Worm (Caenorhabditis elegans) whole organism, L1 larva: ENCODE results near the gene R09E10.5.

ENCODE experiments used
- Y116A8C.19 ChIP-seq: sonication (generic microtip); optimal IDR thresholded peaks from 2 replicates; lab custom pipeline; 2016; ENCODE audit warnings: missing compliant biosample characterization, missing genetic modification characterization, borderline replicate concordance
- alr-1 ChIP-seq: fragments of 200-800 bp; sonication (Bioruptor generic); optimal IDR thresholded peaks from 2 replicates; lab custom pipeline; 2018; ENCODE audit warnings: borderline replicate concordance, mild to moderate bottlenecking, missing genetic modification characterization, missing compliant biosample characterization
- aly-2 ChIP-seq: fragments of 150-350 bp; optimal IDR thresholded peaks from 2 replicates; lab custom pipeline; 2014; ENCODE audit warnings: missing biosample characterization, missing genetic modification characterization
- ama-1 ChIP-seq: fragments of 150-350 bp; optimal IDR thresholded peaks from 2 replicates; lab custom pipeline; 2014
- ceh-63 ChIP-seq: fragments of 200-800 bp; sonication (Bioruptor generic); optimal IDR thresholded peaks from 2 replicates; lab custom pipeline; 2018; ENCODE audit warnings: mild to moderate bottlenecking, missing genetic modification characterization, missing compliant biosample characterization
- ceh-82 ChIP-seq, 3 experiments: fragments of 150-350 bp in 1 of 3; sonication (generic microtip) in 2 of 3; optimal IDR thresholded peaks; 2 replicates each; lab custom pipeline; 2014 to 2017; ENCODE audit warnings: missing biosample characterization in 3 of 3, missing genetic modification characterization in 3 of 3
- ceh-88 ChIP-seq: fragments of 200-800 bp; sonication (Bioruptor generic); IDR thresholded peaks from 2 replicates; pipeline ENCODE4 v1.3.6; 2022; ENCODE audit warnings: missing genetic modification characterization, missing compliant biosample characterization
- ceh-90 ChIP-seq: sonication (generic microtip); optimal IDR thresholded peaks from 2 replicates; lab custom pipeline; 2016; ENCODE audit warnings: missing genetic modification characterization, missing compliant biosample characterization
- dpl-1 ChIP-seq, 3 experiments: fragments of 150-350 bp in 2 of 3; sonication (generic microtip) in 1 of 3; optimal IDR thresholded peaks; 2 replicates each; lab custom pipeline; 2014 to 2017; ENCODE audit warnings: missing biosample characterization in 3 of 3, missing genetic modification characterization in 3 of 3, missing genetic modification reagents in 3 of 3
- dsc-1 ChIP-seq: sonication (generic microtip); optimal IDR thresholded peaks from 2 replicates; lab custom pipeline; 2016; ENCODE audit warnings: mild to moderate bottlenecking, missing genetic modification characterization, missing compliant biosample characterization
- efl-1 ChIP-seq, 4 experiments: fragments of 150-350 bp; optimal IDR thresholded peaks in 3 of 4; peaks in 1 of 4; 1 replicate in 1 of 4; 2 replicates in 3 of 4; lab custom pipeline; 2014; ENCODE audit warnings: missing biosample characterization in 2 of 4, missing genetic modification characterization in 2 of 4, missing genetic modification reagents in 2 of 4
- efl-3 ChIP-seq: fragments of 200-800 bp; sonication (Bioruptor generic); optimal IDR thresholded peaks from 2 replicates; lab custom pipeline; 2018; ENCODE audit warnings: mild to moderate bottlenecking, missing genetic modification characterization, missing compliant biosample characterization
- egl-13 ChIP-seq: sonication (generic microtip); optimal IDR thresholded peaks from 2 replicates; lab custom pipeline; 2016; ENCODE audit warnings: missing genotype, missing genetic modification reagents, missing genetic modification characterization, missing compliant biosample characterization
- egl-27 ChIP-seq, 2 experiments: fragments of 150-350 bp in 1 of 2; sonication (generic microtip); optimal IDR thresholded peaks; 3 replicates each; lab custom pipeline; 2017 to 2018; ENCODE audit warnings: missing biosample characterization in 2 of 2, missing genetic modification characterization in 2 of 2, missing genetic modification reagents in 2 of 2
- elt-3 ChIP-seq, 6 experiments: fragments of 150-350 bp in 1 of 6; sonication (generic microtip); optimal IDR thresholded peaks; 2 replicates each; lab custom pipeline; 2017 to 2018; ENCODE audit warnings: missing biosample characterization in 6 of 6, missing genetic modification characterization in 6 of 6, inconsistent platforms in 1 of 6
- ets-5 ChIP-seq: fragments of 200-800 bp; sonication (Bioruptor generic); IDR thresholded peaks from 2 replicates; pipeline ENCODE4 v1.3.6; 2022; ENCODE audit warnings: missing genetic modification characterization, missing compliant biosample characterization
- fkh-10 ChIP-seq: sonication (generic microtip); optimal IDR thresholded peaks from 2 replicates; lab custom pipeline; 2017; ENCODE audit warnings: missing biosample characterization, missing genetic modification reagents, missing genetic modification characterization
- fkh-4 ChIP-seq: sonication (generic microtip); optimal IDR thresholded peaks from 2 replicates; lab custom pipeline; 2016; ENCODE audit warnings: missing compliant biosample characterization, missing genetic modification characterization, borderline replicate concordance
- fkh-8 ChIP-seq: sonication (generic microtip); optimal IDR thresholded peaks from 2 replicates; lab custom pipeline; 2016; ENCODE audit warnings: mild to moderate bottlenecking, missing genetic modification characterization, missing compliant biosample characterization
- hlh-17 ChIP-seq: fragments of 200-800 bp; sonication (Bioruptor generic); optimal IDR thresholded peaks from 2 replicates; lab custom pipeline; 2018; ENCODE audit warnings: missing genetic modification characterization, mild to moderate bottlenecking, missing compliant biosample characterization, moderate library complexity, borderline replicate concordance
- hlh-4 ChIP-seq: sonication (generic microtip); optimal IDR thresholded peaks from 2 replicates; lab custom pipeline; 2016; ENCODE audit warnings: mild to moderate bottlenecking, missing genetic modification characterization, missing compliant biosample characterization
- hpl-2 ChIP-seq: fragments of 150-350 bp; optimal IDR thresholded peaks from 2 replicates; lab custom pipeline; 2014; ENCODE audit warnings: missing biosample characterization, missing genetic modification reagents, missing genetic modification characterization
- irx-1 ChIP-seq: sonication (generic microtip); optimal IDR thresholded peaks from 2 replicates; lab custom pipeline; 2016; ENCODE audit warnings: missing genetic modification characterization, missing compliant biosample characterization
- jun-1 ChIP-seq: fragments of 150-350 bp; optimal IDR thresholded peaks from 2 replicates; lab custom pipeline; 2014; ENCODE audit warnings: missing biosample characterization, missing genetic modification reagents, missing genetic modification characterization
- lin-14 ChIP-seq: fragments of 200-800 bp; sonication (Bioruptor generic); optimal IDR thresholded peaks from 2 replicates; lab custom pipeline; 2018; ENCODE audit warnings: mild to moderate bottlenecking, missing genetic modification characterization, moderate library complexity, missing compliant biosample characterization
- lin-35 ChIP-seq, 2 experiments: fragments of 150-350 bp; optimal IDR thresholded peaks; 2 replicates each; lab custom pipeline; 2014; ENCODE audit warnings: missing biosample characterization in 2 of 2, missing genetic modification characterization in 2 of 2, missing genetic modification reagents in 2 of 2
- lin-39 ChIP-seq: fragments of 150-350 bp; optimal IDR thresholded peaks from 2 replicates; lab custom pipeline; 2014; ENCODE audit warnings: missing biosample characterization, missing genetic modification reagents, missing genetic modification characterization
- lsy-2 ChIP-seq, 2 experiments: fragments of 150-350 bp; optimal IDR thresholded peaks; 2 replicates each; lab custom pipeline; 2014; ENCODE audit warnings: missing biosample characterization in 2 of 2, missing genetic modification characterization in 2 of 2
- mab-9 ChIP-seq: fragments of 200-800 bp; sonication (Bioruptor generic); IDR thresholded peaks from 2 replicates; pipeline ENCODE4 v1.3.6; 2022; ENCODE audit warnings: missing genetic modification reagents, missing genetic modification characterization, missing compliant biosample characterization
- mdl-1 ChIP-seq, 2 experiments: fragments of 150-350 bp; optimal IDR thresholded peaks; 2 replicates each; lab custom pipeline; 2014 to 2017; ENCODE audit warnings: missing biosample characterization in 2 of 2, missing genetic modification characterization in 2 of 2, inconsistent platforms in 1 of 2
- nhr-11 ChIP-seq: fragments of 150-350 bp; optimal IDR thresholded peaks from 2 replicates; lab custom pipeline; 2014; ENCODE audit warnings: missing biosample characterization, missing genetic modification characterization
- nhr-12 ChIP-seq: sonication (generic microtip); optimal IDR thresholded peaks from 2 replicates; lab custom pipeline; 2017; ENCODE audit warnings: missing biosample characterization, missing genetic modification characterization
- nhr-20 ChIP-seq: sonication (generic microtip); optimal IDR thresholded peaks from 2 replicates; lab custom pipeline; 2016; ENCODE audit warnings: mild to moderate bottlenecking, missing genetic modification characterization, missing compliant biosample characterization
- nhr-237 ChIP-seq: fragments of 150-350 bp; optimal IDR thresholded peaks from 2 replicates; lab custom pipeline; 2014; ENCODE audit warnings: missing biosample characterization, missing genetic modification characterization
- nhr-28 ChIP-seq: fragments of 150-350 bp; optimal IDR thresholded peaks from 2 replicates; lab custom pipeline; 2014; ENCODE audit warnings: missing biosample characterization, missing genetic modification characterization
- nhr-47 ChIP-seq: sonication (generic microtip); optimal IDR thresholded peaks from 2 replicates; lab custom pipeline; 2016; ENCODE audit warnings: mild to moderate bottlenecking, missing genetic modification characterization, moderate library complexity, missing compliant biosample characterization
- nhr-71 ChIP-seq: sonication (generic microtip); optimal IDR thresholded peaks from 2 replicates; lab custom pipeline; 2016; ENCODE audit warnings: mild to moderate bottlenecking, missing genetic modification characterization, moderate library complexity, missing compliant biosample characterization
- nhr-77 ChIP-seq: fragments of 150-350 bp; optimal IDR thresholded peaks from 2 replicates; lab custom pipeline; 2014; ENCODE audit warnings: missing biosample characterization, missing genetic modification characterization
- nhr-85 ChIP-seq: sonication (generic microtip); peaks from one replicate; lab custom pipeline; 2016; ENCODE audit warnings: missing genetic modification characterization, inconsistent platforms, missing compliant biosample characterization
- nhr-90 ChIP-seq: sonication (generic microtip); optimal IDR thresholded peaks from 2 replicates; lab custom pipeline; 2016; ENCODE audit warnings: mild to moderate bottlenecking, missing genetic modification characterization, missing compliant biosample characterization; ENCODE audit not compliant: poor library complexity
- pax-3 ChIP-seq: fragments of 200-800 bp; sonication (Bioruptor generic); optimal IDR thresholded peaks from 2 replicates; lab custom pipeline; 2018; ENCODE audit warnings: mild to moderate bottlenecking, missing genetic modification characterization, moderate library complexity, missing compliant biosample characterization
- pqm-1 ChIP-seq: sonication (generic microtip); optimal IDR thresholded peaks from 3 replicates; lab custom pipeline; 2017; ENCODE audit warnings: missing biosample characterization, missing genetic modification characterization
- snpc-4 ChIP-seq: fragments of 150-350 bp; optimal IDR thresholded peaks from 2 replicates; lab custom pipeline; 2014; ENCODE audit warnings: missing biosample characterization, missing genetic modification characterization
- snu-23 ChIP-seq: sonication (generic microtip); optimal IDR thresholded peaks from 2 replicates; lab custom pipeline; 2016; ENCODE audit warnings: missing genetic modification characterization, missing compliant biosample characterization
- sox-4 ChIP-seq: sonication (generic microtip); optimal IDR thresholded peaks from 2 replicates; lab custom pipeline; 2016; ENCODE audit warnings: missing genetic modification characterization, missing compliant biosample characterization
- sup-37 ChIP-seq: fragments of 200-800 bp; sonication (Bioruptor generic); optimal IDR thresholded peaks from 2 replicates; lab custom pipeline; 2018; ENCODE audit warnings: mild to moderate bottlenecking, missing genetic modification characterization, missing compliant biosample characterization
- tbx-2 ChIP-seq: sonication (generic microtip); optimal IDR thresholded peaks from 2 replicates; lab custom pipeline; 2016; ENCODE audit warnings: missing genetic modification characterization, missing compliant biosample characterization
- unc-86 ChIP-seq: sonication (generic microtip); optimal IDR thresholded peaks from 2 replicates; lab custom pipeline; 2016; ENCODE audit warnings: missing genetic modification characterization, missing compliant biosample characterization
- unc-98 ChIP-seq: fragments of 200-800 bp; sonication (Bioruptor generic); IDR thresholded peaks from 2 replicates; pipeline ENCODE4 v1.3.6; 2022; ENCODE audit warnings: missing genetic modification characterization, missing compliant biosample characterization
- zag-1 ChIP-seq: fragments of 150-350 bp; optimal IDR thresholded peaks from 2 replicates; lab custom pipeline; 2014; ENCODE audit warnings: missing biosample characterization, missing genetic modification characterization
- ztf-4 ChIP-seq: fragments of 150-350 bp; optimal IDR thresholded peaks from 2 replicates; lab custom pipeline; 2014; ENCODE audit warnings: missing biosample characterization, missing genetic modification characterization

R09E10.5 gene

ce11 chrIV:10284194-10284910, 17.8 kb downstream of the R09E10.5 start, which contains the start of gene rad-51:
TSS of gene rad-51 (minus strand) at chrIV:10284244.
- TF ChIP-seq jun-1 (tag; lab: Kevin White, UChicago) (peak; percentile 45), dpl-1 (GFP tag; optimal IDR thresholded peaks at IDR 0.05; lab: Kevin White, UChicago) (peak; percentile 78 to 89 (median 81)), egl-27 (tag; optimal IDR thresholded peaks at IDR 0.05; lab: Kevin White, UChicago) (no peak), hpl-2 (GFP tag; lab: Kevin White, UChicago) (no peak), ama-1 (lab: Kevin White, UChicago) (no peak), dsc-1 (no peak), egl-13 (tag; lab: Kevin White, UChicago) (no peak), nhr-71 (tag; lab: Kevin White, UChicago) (peak; percentile 68), fkh-8 (tag; lab: Kevin White, UChicago) (peak; percentile 51), hlh-17 (GFP tag; lab: Kevin White, UChicago) (no peak), nhr-20 (tag; lab: Kevin White, UChicago) (peak; percentile 64), aly-2 (tag; lab: Kevin White, UChicago) (no peak), nhr-12 (tag; lab: Kevin White, UChicago) (no peak), sox-4 (tag; lab: Kevin White, UChicago) (no peak), ceh-90 (tag; lab: Kevin White, UChicago) (no peak), Y116A8C.19 (no peak), ets-5 (GFP tag; lab: Robert Waterston, UW) (no peak), sup-37 (no peak), snu-23 (GFP tag; lab: Kevin White, UChicago) (peak; percentile 72), tbx-2 (tag; lab: Kevin White, UChicago) (no peak), mab-9 (GFP tag; lab: Robert Waterston, UW) (no peak), efl-3 (GFP tag; lab: Kevin White, UChicago) (no peak), unc-86 (tag; lab: Kevin White, UChicago) (peak; percentile 32), ceh-88 (GFP tag; lab: Robert Waterston, UW) (no peak), irx-1 (no peak), ceh-82 (tag; optimal IDR thresholded peaks at IDR 0.05; lab: Kevin White, UChicago) (peak in 2 of 3 experiments; percentile 55 to 75), elt-3 (tag; optimal IDR thresholded peaks at IDR 0.05; lab: Kevin White, UChicago) (peak in 1 of 6 experiments; percentile 6), alr-1 (tag; lab: Kevin White, UChicago) (no peak), pqm-1 (no peak), nhr-237 (tag; lab: Kevin White, UChicago) (no peak), efl-1 (optimal IDR thresholded peaks at IDR 0.05; lab: Kevin White, UChicago) (peak; percentile 57 to 89), efl-1 (GFP tag; optimal IDR thresholded peaks at IDR 0.05 in 1 of 2; lab: Kevin White, UChicago) (peak; percentile 86 to 98), ceh-63 (GFP tag; lab: Kevin White, UChicago) (no peak), pax-3 (tag; lab: Kevin White, UChicago) (no peak), mdl-1 (tag; optimal IDR thresholded peaks at IDR 0.05; lab: Kevin White, UChicago) (peak in 1 of 2 experiments; percentile 76), lsy-2 (tag; optimal IDR thresholded peaks at IDR 0.05; lab: Kevin White, UChicago) (peak; percentile 48 to 79), lin-35 (GFP tag; optimal IDR thresholded peaks at IDR 0.05; lab: Kevin White, UChicago) (peak; percentile 89 to 93), fkh-4 (tag; lab: Kevin White, UChicago) (no peak), ztf-4 (tag; lab: Kevin White, UChicago) (no peak), nhr-11 (tag; lab: Kevin White, UChicago) (no peak), nhr-90 (tag; lab: Kevin White, UChicago) (peak; percentile 17), hlh-4 (no peak), zag-1 (tag; lab: Kevin White, UChicago) (no peak), nhr-47 (tag; lab: Kevin White, UChicago) (no peak), lin-14 (peak; percentile 97), unc-98 (GFP tag; lab: Robert Waterston, UW) (no peak), nhr-28 (tag; lab: Kevin White, UChicago) (no peak), snpc-4 (tag; lab: Kevin White, UChicago) (no peak), nhr-77 (tag; lab: Kevin White, UChicago) (peak; percentile 39), nhr-85 (peak; percentile 1), lin-39 (tag; lab: Kevin White, UChicago) (no peak), fkh-10 (peak; percentile 2)
